1 fruit fly cellular context compared by ENCODE assay signal in the genomic region with DNA sequence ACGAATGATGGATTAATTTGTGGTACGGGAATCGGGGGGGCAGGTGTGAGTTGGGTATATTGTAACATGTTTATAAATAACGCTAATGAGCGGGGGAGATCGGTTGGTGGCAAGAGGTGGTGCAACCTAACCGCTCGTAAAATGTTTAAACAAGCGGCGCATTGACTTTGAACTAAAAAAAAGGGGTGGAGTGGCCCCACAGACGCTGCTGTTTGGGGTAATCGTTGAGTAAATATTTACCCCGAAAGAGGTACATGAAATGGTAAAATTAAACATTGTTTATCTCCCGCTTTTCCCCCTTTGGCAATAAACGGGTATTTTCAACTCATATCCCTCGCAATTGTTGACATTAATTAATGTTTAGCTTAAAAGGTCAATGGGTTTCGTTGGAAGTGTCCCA.
TF ChIP-seq lines count a peak whose summit lies in the region.

No protein-coding gene starts in this region.

TF ChIP-seq in whole organism, embryonic, 481 proteins besides CTCF, POLR2A, EP300 and RAD21 (continued from another document and continues in another):
- TF ChIP-seq Gug (GFP tag; IDR thresholded peaks at IDR 0.05; lab: Robert Waterston, UW) (no peak), CG14014 (GFP tag; IDR thresholded peaks at IDR 0.05; lab: Robert Waterston, UW) (0 out of 2 replicates have a peak, but pooled peaks have one; percentile 45), CG16863 (GFP tag; optimal IDR thresholded peaks at IDR 0.05; lab: Kevin White, UChicago) (peak; percentile 32), da (GFP tag; optimal IDR thresholded peaks at IDR 0.05; lab: Kevin White, UChicago) (no peak), disco-r (GFP tag; optimal IDR thresholded peaks at IDR 0.05; lab: Kevin White, UChicago) (no peak), CG1647 (GFP tag; optimal IDR thresholded peaks at IDR 0.05; lab: Kevin White, UChicago) (peak; percentile 16), dmrt11E (tag; optimal IDR thresholded peaks at IDR 0.05; lab: Kevin White, UChicago) (peak; percentile 73), pum (GFP tag; optimal IDR thresholded peaks at IDR 0.05; lab: Kevin White, UChicago) (no peak), ranshi (GFP tag; IDR thresholded peaks at IDR 0.05; lab: Robert Waterston, UW) (0 out of 2 replicates have a peak, but pooled peaks have one; percentile 31), bcd (GFP tag; optimal IDR thresholded peaks at IDR 0.05; lab: Kevin White, UChicago) (peak; percentile 47), gem (tag; optimal IDR thresholded peaks at IDR 0.05; lab: Kevin White, UChicago) (peak; percentile 56), kni (GFP tag; optimal IDR thresholded peaks at IDR 0.05; lab: Kevin White, UChicago) (peak; percentile 95), CG10321 (GFP tag; IDR thresholded peaks at IDR 0.05; lab: Robert Waterston, UW) (no peak), CG12155 (GFP tag; optimal IDR thresholded peaks at IDR 0.05; lab: Kevin White, UChicago) (no peak), danr (GFP tag; IDR thresholded peaks at IDR 0.05; lab: Robert Waterston, UW) (no peak), tap (tag; optimal IDR thresholded peaks at IDR 0.05; lab: Kevin White, UChicago) (peak; percentile 56), dmrt99B (tag; optimal IDR thresholded peaks at IDR 0.05; lab: Kevin White, UChicago) (peak; percentile 70), Vsx1 (GFP tag; optimal IDR thresholded peaks at IDR 0.05; lab: Kevin White, UChicago) (peak; percentile 91), CG18764 (GFP tag; optimal IDR thresholded peaks at IDR 0.05; lab: Kevin White, UChicago) (no peak), Taf1 (GFP tag; IDR thresholded peaks at IDR 0.05; lab: Robert Waterston, UW) (no peak), fd64A (GFP tag; optimal IDR thresholded peaks at IDR 0.05; lab: Kevin White, UChicago) (peak; percentile 94), CG6175 (GFP tag; IDR thresholded peaks at IDR 0.05; lab: Robert Waterston, UW) (peak; percentile 61; the same call in 2 of the 3 replicates), CG8388 (GFP tag; optimal IDR thresholded peaks at IDR 0.05; lab: Kevin White, UChicago) (peak; percentile 49), ERR (GFP tag; optimal IDR thresholded peaks at IDR 0.05; lab: Kevin White, UChicago) (no peak), mam (GFP tag; optimal IDR thresholded peaks at IDR 0.05; lab: Kevin White, UChicago) (no peak), mld (GFP tag; IDR thresholded peaks at IDR 0.05; lab: Robert Waterston, UW; ENCODE audit: partially characterized antibody) (no peak), HLH54F (GFP tag; optimal IDR thresholded peaks at IDR 0.05; lab: Kevin White, UChicago) (no peak), CG13894 (tag; optimal IDR thresholded peaks at IDR 0.05; lab: Kevin White, UChicago) (no peak), CG3163 (GFP tag; optimal IDR thresholded peaks at IDR 0.05; lab: Kevin White, UChicago) (no peak), br (optimal IDR thresholded peaks at IDR 0.05; lab: Kevin White, UChicago) (no peak), Side (GFP tag; optimal IDR thresholded peaks at IDR 0.05; lab: Kevin White, UChicago) (peak; percentile 35), CG7745 (tag; optimal IDR thresholded peaks at IDR 0.05; lab: Kevin White, UChicago) (peak; percentile 95), dpn (GFP tag; optimal IDR thresholded peaks at IDR 0.05; lab: Kevin White, UChicago) (no peak), jumu (GFP tag; optimal IDR thresholded peaks at IDR 0.05; lab: Kevin White, UChicago) (no peak), Dp (GFP tag; optimal IDR thresholded peaks at IDR 0.05; lab: Kevin White, UChicago) (no peak), CG8765 (GFP tag; IDR thresholded peaks at IDR 0.05; lab: Robert Waterston, UW) (no peak), Dip2 (GFP tag; IDR thresholded peaks at IDR 0.05; lab: Robert Waterston, UW) (no peak), kay (GFP tag; optimal IDR thresholded peaks at IDR 0.05; lab: Kevin White, UChicago) (no peak), maf-S (GFP tag; optimal IDR thresholded peaks at IDR 0.05; lab: Kevin White, UChicago) (no peak), dm (GFP tag; optimal IDR thresholded peaks at IDR 0.05; lab: Kevin White, UChicago) (no peak), sisA (GFP tag; IDR thresholded peaks at IDR 0.05; lab: Robert Waterston, UW) (no peak), p53 (GFP tag; optimal IDR thresholded peaks at IDR 0.05; lab: Kevin White, UChicago) (no peak), chif (GFP tag; optimal IDR thresholded peaks at IDR 0.05; lab: Kevin White, UChicago) (no peak), Drgx (GFP tag; IDR thresholded peaks at IDR 0.05; lab: Robert Waterston, UW) (no peak), CG42726 (GFP tag; IDR thresholded peaks at IDR 0.05; lab: Robert Waterston, UW; ENCODE audit: partially characterized antibody) (no peak), CG4424 (GFP tag; optimal IDR thresholded peaks at IDR 0.05; lab: Kevin White, UChicago) (no peak), al (GFP tag; IDR thresholded peaks at IDR 0.05; lab: Robert Waterston, UW) (no peak), CG10543 (GFP tag; optimal IDR thresholded peaks at IDR 0.05; lab: Kevin White, UChicago) (peak; percentile 77), Hr78 (GFP tag; optimal IDR thresholded peaks at IDR 0.05; lab: Kevin White, UChicago) (peak in 1 of 2 experiments; percentile 97), CG34224 (GFP tag; IDR thresholded peaks at IDR 0.05; lab: Robert Waterston, UW; ENCODE audit: partially characterized antibody) (no peak), CG17802 (tag; optimal IDR thresholded peaks at IDR 0.05; lab: Kevin White, UChicago) (no peak), CG10565 (GFP tag; optimal IDR thresholded peaks at IDR 0.05; lab: Kevin White, UChicago) (no peak), CG16815 (GFP tag; optimal IDR thresholded peaks at IDR 0.05; lab: Kevin White, UChicago) (no peak), org-1 (GFP tag; optimal IDR thresholded peaks at IDR 0.05; lab: Kevin White, UChicago) (peak; percentile 59), CG6791 (GFP tag; IDR thresholded peaks at IDR 0.05; lab: Robert Waterston, UW; ENCODE audit: partially characterized antibody) (no peak), CG9817 (tag; optimal IDR thresholded peaks at IDR 0.05; lab: Kevin White, UChicago) (peak; percentile 22), so (GFP tag; IDR thresholded peaks at IDR 0.05; lab: Robert Waterston, UW) (no peak; the same call in 2 of the 3 replicates), Xbp1 (GFP tag; optimal IDR thresholded peaks at IDR 0.05; lab: Kevin White, UChicago) (no peak), Nf-YB (GFP tag; optimal IDR thresholded peaks at IDR 0.05; lab: Kevin White, UChicago) (peak; percentile 46), Rfx (GFP tag; IDR thresholded peaks at IDR 0.05; lab: Robert Waterston, UW) (no peak), CG9437 (GFP tag; optimal IDR thresholded peaks at IDR 0.05; lab: Kevin White, UChicago) (no peak), CG6689 (GFP tag; IDR thresholded peaks at IDR 0.05; lab: Robert Waterston, UW) (0 out of 2 replicates have a peak, but pooled peaks have one; percentile 28), HLH4C (GFP tag; IDR thresholded peaks at IDR 0.05; lab: Robert Waterston, UW; ENCODE audit: partially characterized antibody) (no peak), CG14965 (GFP tag; optimal IDR thresholded peaks at IDR 0.05; lab: Kevin White, UChicago; ENCODE audit: borderline replicate concordance) (no peak), ab (GFP tag; optimal IDR thresholded peaks at IDR 0.05; lab: Kevin White, UChicago) (no peak), CG31224 (GFP tag; IDR thresholded peaks at IDR 0.05; lab: Robert Waterston, UW) (no peak), bab2 (GFP tag; optimal IDR thresholded peaks at IDR 0.05; lab: Kevin White, UChicago) (no peak), CG8478 (optimal IDR thresholded peaks at IDR 0.05; lab: Kevin White, UChicago) (no peak), scrt (GFP tag; optimal IDR thresholded peaks at IDR 0.05; lab: Kevin White, UChicago) (peak; percentile 23), CG1529 (GFP tag; optimal IDR thresholded peaks at IDR 0.05; lab: Kevin White, UChicago) (peak; percentile 85), lilli (GFP tag; optimal IDR thresholded peaks at IDR 0.05; lab: Kevin White, UChicago) (no peak), CG4617 (GFP tag; optimal IDR thresholded peaks at IDR 0.05; lab: Kevin White, UChicago; ENCODE audit: borderline replicate concordance) (no peak), Dref (GFP tag; IDR thresholded peaks at IDR 0.05; lab: Robert Waterston, UW) (no peak), CG2202 (tag; optimal IDR thresholded peaks at IDR 0.05; lab: Kevin White, UChicago) (peak; percentile 87), CG18599 (GFP tag; optimal IDR thresholded peaks at IDR 0.05; lab: Kevin White, UChicago) (peak; percentile 43), exex (tag; optimal IDR thresholded peaks at IDR 0.05; lab: Kevin White, UChicago) (peak; percentile 41), chm (GFP tag; IDR thresholded peaks at IDR 0.05; lab: Robert Waterston, UW) (peak; percentile 56; the same call in 1 of the 2 replicates), D19A (tag; optimal IDR thresholded peaks at IDR 0.05; lab: Kevin White, UChicago) (peak; percentile 54), wek (GFP tag; optimal IDR thresholded peaks at IDR 0.05; lab: Kevin White, UChicago) (peak; percentile 77), gcm2 (GFP tag; optimal IDR thresholded peaks at IDR 0.05; lab: Kevin White, UChicago) (no peak), onecut (GFP tag; IDR thresholded peaks at IDR 0.05; lab: Robert Waterston, UW) (peak; percentile 75), CG2678 (tag; optimal IDR thresholded peaks at IDR 0.05; lab: Kevin White, UChicago) (peak; percentile 67), gcm (GFP tag; optimal IDR thresholded peaks at IDR 0.05; lab: Kevin White, UChicago) (peak; percentile 77), CG2712 (tag; optimal IDR thresholded peaks at IDR 0.05; lab: Kevin White, UChicago) (peak; percentile 71), NFAT (GFP tag; IDR thresholded peaks at IDR 0.05; lab: Robert Waterston, UW) (no peak), trh (GFP tag; optimal IDR thresholded peaks at IDR 0.05; lab: Kevin White, UChicago) (no peak), Eip74EF (GFP tag; optimal IDR thresholded peaks at IDR 0.05; lab: Kevin White, UChicago) (peak in 1 of 2 experiments; percentile 70), CG14860 (GFP tag; IDR thresholded peaks at IDR 0.05; lab: Robert Waterston, UW; ENCODE audit: partially characterized antibody) (no peak), ash1 (GFP tag; optimal IDR thresholded peaks at IDR 0.05; lab: Kevin White, UChicago) (no peak), CG7963 (GFP tag; IDR thresholded peaks at IDR 0.05; lab: Robert Waterston, UW; ENCODE audit: partially characterized antibody) (no peak), E2f1 (GFP tag; IDR thresholded peaks at IDR 0.05; lab: Robert Waterston, UW) (peak; percentile 13; the same call in 1 of the 2 replicates), nom (GFP tag; optimal IDR thresholded peaks at IDR 0.05; lab: Kevin White, UChicago) (no peak), trem (tag; optimal IDR thresholded peaks at IDR 0.05; lab: Kevin White, UChicago) (peak; percentile 47), HHEX (GFP tag; optimal IDR thresholded peaks at IDR 0.05; lab: Kevin White, UChicago) (peak; percentile 66), BEAF-32 (GFP tag; optimal IDR thresholded peaks at IDR 0.05; lab: Kevin White, UChicago) (no peak), Sry-δ (GFP tag; optimal IDR thresholded peaks at IDR 0.05; lab: Kevin White, UChicago) (no peak), dimm (GFP tag; IDR thresholded peaks at IDR 0.05; lab: Robert Waterston, UW) (no peak), Spps (tag; optimal IDR thresholded peaks at IDR 0.05; lab: Kevin White, UChicago) (peak; percentile 60), pfk (GFP tag; optimal IDR thresholded peaks at IDR 0.05; lab: Kevin White, UChicago) (no peak), Lim3 (GFP tag; IDR thresholded peaks at IDR 0.05; lab: Robert Waterston, UW) (no peak), Abd-B (GFP tag; optimal IDR thresholded peaks at IDR 0.05; lab: Kevin White, UChicago) (no peak), YL-1 (GFP tag; optimal IDR thresholded peaks at IDR 0.05; lab: Kevin White, UChicago) (peak; percentile 45), GATAe (GFP tag; conservative IDR thresholded peaks at IDR 0.05; lab: Robert Waterston, UW) (no peak), CG13123 (GFP tag; optimal IDR thresholded peaks at IDR 0.05; lab: Kevin White, UChicago) (no peak), CG15514 (GFP tag; optimal IDR thresholded peaks at IDR 0.05; lab: Kevin White, UChicago) (peak; percentile 36), CG11695 (GFP tag; IDR thresholded peaks at IDR 0.05; lab: Robert Waterston, UW) (0 out of 3 replicates have a peak, but pooled peaks have one; percentile 32), CG7556 (GFP tag; optimal IDR thresholded peaks at IDR 0.05; lab: Kevin White, UChicago) (peak; percentile 46), Mrtf (GFP tag; IDR thresholded peaks at IDR 0.05; lab: Robert Waterston, UW) (no peak), CG3838 (GFP tag; optimal IDR thresholded peaks at IDR 0.05; lab: Kevin White, UChicago) (no peak), CG11504 (tag; optimal IDR thresholded peaks at IDR 0.05; lab: Kevin White, UChicago) (peak; percentile 53), Tbp (GFP tag; optimal IDR thresholded peaks at IDR 0.05; lab: Kevin White, UChicago) (no peak), unpg (GFP tag; optimal IDR thresholded peaks at IDR 0.05; lab: Kevin White, UChicago) (peak; percentile 71), her (GFP tag; optimal IDR thresholded peaks at IDR 0.05; lab: Kevin White, UChicago) (no peak), Ets65A (GFP tag; lab: Kevin White, UChicago) (no peak), CG10979 (tag; optimal IDR thresholded peaks at IDR 0.05; lab: Kevin White, UChicago) (peak; percentile 58), Bteb2 (GFP tag; optimal IDR thresholded peaks at IDR 0.05; lab: Kevin White, UChicago) (no peak), Sin3A (optimal IDR thresholded peaks at IDR 0.05; lab: Kevin White, UChicago) (no peak), emc (GFP tag; optimal IDR thresholded peaks at IDR 0.05; lab: Kevin White, UChicago) (no peak), Dbx (GFP tag; IDR thresholded peaks at IDR 0.05; lab: Robert Waterston, UW) (no peak), inv (GFP tag; IDR thresholded peaks at IDR 0.05; lab: Robert Waterston, UW; ENCODE audit: partially characterized antibody) (no peak), MESR4 (GFP tag; optimal IDR thresholded peaks at IDR 0.05; lab: Kevin White, UChicago) (no peak), Fer3 (tag; optimal IDR thresholded peaks at IDR 0.05; lab: Kevin White, UChicago) (peak; percentile 12), Hey (tag; optimal IDR thresholded peaks at IDR 0.05; lab: Kevin White, UChicago) (peak; percentile 49), Hr51 (GFP tag; optimal IDR thresholded peaks at IDR 0.05; lab: Kevin White, UChicago) (peak; percentile 22 to 35), CG14050 (GFP tag; IDR thresholded peaks at IDR 0.05; lab: Robert Waterston, UW) (peak; percentile 48; the same call in 1 of the 3 replicates), CG7839 (tag; optimal IDR thresholded peaks at IDR 0.05; lab: Kevin White, UChicago) (peak; percentile 31), CG5180 (GFP tag; optimal IDR thresholded peaks at IDR 0.05; lab: Kevin White, UChicago) (peak; percentile 76), zen2 (GFP tag; IDR thresholded peaks at IDR 0.05; lab: Robert Waterston, UW; ENCODE audit: partially characterized antibody) (no peak)
